Worm (Caenorhabditis elegans) whole organism, young adult: Measurements from ENCODE around the gene idpa-2.

Source experiments
- B0261.1 ChIP-seq: sonication (generic microtip); optimal IDR thresholded peaks from 2 replicates; lab custom pipeline; 2016; ENCODE audit warnings: mild to moderate bottlenecking, missing genetic modification characterization, moderate library complexity, missing compliant biosample characterization
- C17E4.6 ChIP-seq: fragments of 200-800 bp; sonication (Bioruptor generic); IDR thresholded peaks from 2 replicates; pipeline ENCODE4 v1.3.6; 2022; ENCODE audit warnings: missing genetic modification reagents, missing genetic modification characterization, missing compliant biosample characterization
- F10E7.11 ChIP-seq: sonication (generic microtip); optimal IDR thresholded peaks from 2 replicates; lab custom pipeline; 2017; ENCODE audit warnings: mild to moderate bottlenecking, missing genetic modification characterization, moderate library complexity, missing compliant biosample characterization
- F52B5.7 ChIP-seq: sonication (generic microtip); optimal IDR thresholded peaks from 2 replicates; lab custom pipeline; 2016; ENCODE audit warnings: mild to moderate bottlenecking, missing genetic modification characterization, missing compliant biosample characterization
- F55B11.4 ChIP-seq: sonication (generic microtip); optimal IDR thresholded peaks from 2 replicates; lab custom pipeline; 2016; ENCODE audit warnings: missing compliant biosample characterization, missing genetic modification characterization, borderline replicate concordance; ENCODE audit not compliant: insufficient read depth
- F57A8.1 ChIP-seq: fragments of 200-800 bp; sonication (Bioruptor generic); optimal IDR thresholded peaks from 2 replicates; lab custom pipeline; 2018; ENCODE audit warnings: mild to moderate bottlenecking, missing genetic modification characterization, moderate library complexity, missing compliant biosample characterization
- F57C9.4 ChIP-seq: sonication (generic microtip); optimal IDR thresholded peaks from 2 replicates; lab custom pipeline; 2017; ENCODE audit warnings: mild to moderate bottlenecking, missing genetic modification characterization, missing compliant biosample characterization
- ZK185.1 ChIP-seq: sonication (generic microtip); optimal IDR thresholded peaks from 2 replicates; lab custom pipeline; 2016; ENCODE audit warnings: mild to moderate bottlenecking, missing genetic modification characterization, missing compliant biosample characterization; ENCODE audit not compliant: poor library complexity, severe bottlenecking
- bed-2 ChIP-seq: fragments of 200-800 bp; sonication (Bioruptor generic); IDR thresholded peaks from 2 replicates; pipeline ENCODE4 v1.3.6; 2022; ENCODE audit warnings: missing genetic modification reagents, missing genetic modification characterization, missing compliant biosample characterization
- ccch-3 ChIP-seq: fragments of 200-800 bp; sonication (Bioruptor generic); optimal IDR thresholded peaks from 2 replicates; lab custom pipeline; 2018; ENCODE audit warnings: mild to moderate bottlenecking, missing genetic modification characterization, missing compliant biosample characterization
- ceh-40 ChIP-seq: fragments of 200-800 bp; sonication (Bioruptor generic); IDR thresholded peaks from 2 replicates; pipeline ENCODE4 v1.3.6; 2022; ENCODE audit warnings: missing genetic modification characterization, missing compliant biosample characterization
- ceh-79 ChIP-seq: sonication (generic microtip); optimal IDR thresholded peaks from 2 replicates; lab custom pipeline; 2017; ENCODE audit warnings: mild to moderate bottlenecking, missing genetic modification characterization, missing compliant biosample characterization
- die-1 ChIP-seq: sonication (generic microtip); optimal IDR thresholded peaks from 2 replicates; lab custom pipeline; 2016; ENCODE audit warnings: missing genotype, mild to moderate bottlenecking, missing genetic modification characterization, missing compliant biosample characterization
- dpff-1 ChIP-seq: sonication (generic microtip); optimal IDR thresholded peaks from 2 replicates; lab custom pipeline; 2017; ENCODE audit warnings: mild to moderate bottlenecking, missing genetic modification characterization, missing compliant biosample characterization
- hsf-1 ChIP-seq: fragments of 200-800 bp; sonication (Bioruptor generic); IDR thresholded peaks from 2 replicates; pipeline ENCODE4 v1.3.6; 2022; ENCODE audit warnings: missing genetic modification reagents, missing genetic modification characterization, missing compliant biosample characterization
- let-526 ChIP-seq: fragments of 200-800 bp; sonication (Bioruptor generic); IDR thresholded peaks from 2 replicates; pipeline ENCODE4 v1.3.6; 2022; ENCODE audit warnings: missing genetic modification reagents, missing genetic modification characterization, missing compliant biosample characterization
- lin-35 ChIP-seq, 3 experiments: fragments of 150-350 bp in 2 of 3; sonication (generic microtip) in 1 of 3; optimal IDR thresholded peaks; 2 replicates each; lab custom pipeline; 2014 to 2018; ENCODE audit warnings: missing biosample characterization in 3 of 3, missing genetic modification characterization in 3 of 3, missing genetic modification reagents in 3 of 3
- lin-40 ChIP-seq: sonication (generic microtip); optimal IDR thresholded peaks from 2 replicates; lab custom pipeline; 2016; ENCODE audit warnings: missing genetic modification characterization, mild to moderate bottlenecking, missing compliant biosample characterization, missing genotype, missing genetic modification reagents
- madf-6 ChIP-seq: fragments of 200-800 bp; sonication (Bioruptor generic); IDR thresholded peaks from 2 replicates; pipeline ENCODE4 v1.3.6; 2022; ENCODE audit warnings: missing genetic modification reagents, missing genetic modification characterization, missing compliant biosample characterization
- mes-4 ChIP-seq: sonication (generic microtip); optimal IDR thresholded peaks from 2 replicates; lab custom pipeline; 2016; ENCODE audit warnings: missing genotype, missing genetic modification characterization, missing compliant biosample characterization
- nhr-120 ChIP-seq: fragments of 200-800 bp; sonication (Bioruptor generic); IDR thresholded peaks from 2 replicates; pipeline ENCODE4 v1.3.6; 2022; ENCODE audit warnings: missing genetic modification characterization, missing compliant biosample characterization
- nhr-90 ChIP-seq: sonication (generic microtip); optimal IDR thresholded peaks from 2 replicates; lab custom pipeline; 2016; ENCODE audit warnings: missing genotype, mild to moderate bottlenecking, missing genetic modification characterization, missing compliant biosample characterization
- pbrm-1 ChIP-seq: fragments of 200-800 bp; sonication (Bioruptor generic); IDR thresholded peaks from 2 replicates; pipeline ENCODE4 v1.3.6; 2022; ENCODE audit warnings: missing genetic modification reagents, missing genetic modification characterization, missing compliant biosample characterization
- sea-2 ChIP-seq: fragments of 200-800 bp; sonication (Bioruptor generic); IDR thresholded peaks from 2 replicates; pipeline ENCODE4 v1.3.6; 2022; ENCODE audit warnings: missing genetic modification characterization, missing compliant biosample characterization
- somi-1 ChIP-seq: fragments of 200-800 bp; sonication (Bioruptor generic); optimal IDR thresholded peaks from 2 replicates; lab custom pipeline; 2018; ENCODE audit warnings: mild to moderate bottlenecking, missing genetic modification characterization, missing compliant biosample characterization
- sptf-2 ChIP-seq: fragments of 200-800 bp; sonication (Bioruptor generic); optimal IDR thresholded peaks from 2 replicates; lab custom pipeline; 2018; ENCODE audit warnings: mild to moderate bottlenecking, missing genetic modification characterization, missing compliant biosample characterization
- tbx-9 ChIP-seq: sonication (generic microtip); optimal IDR thresholded peaks from 2 replicates; lab custom pipeline; 2016; ENCODE audit warnings: borderline replicate concordance, missing genetic modification characterization, inconsistent platforms, missing compliant biosample characterization
- unc-130 ChIP-seq: sonication (generic microtip); optimal IDR thresholded peaks from 2 replicates; lab custom pipeline; 2016; ENCODE audit warnings: missing genetic modification reagents, missing genetic modification characterization, missing compliant biosample characterization
- unc-62 ChIP-seq: fragments of 150-350 bp; optimal IDR thresholded peaks from 2 replicates; lab custom pipeline; 2014; ENCODE audit warnings: missing biosample characterization, missing genetic modification reagents, missing genetic modification characterization
- ztf-18 ChIP-seq: sonication (generic microtip); optimal IDR thresholded peaks from 2 replicates; lab custom pipeline; 2016; ENCODE audit warnings: missing genotype, mild to moderate bottlenecking, missing genetic modification characterization, missing compliant biosample characterization
- ztf-22 ChIP-seq: fragments of 200-800 bp; sonication (Bioruptor generic); optimal IDR thresholded peaks from 2 replicates; lab custom pipeline; 2018; ENCODE audit warnings: mild to moderate bottlenecking, missing genetic modification characterization, moderate library complexity, missing compliant biosample characterization
- ztf-26 ChIP-seq: sonication (generic microtip); optimal IDR thresholded peaks from 2 replicates; lab custom pipeline; 2017; ENCODE audit warnings: missing genetic modification characterization, missing compliant biosample characterization
- ztf-3 ChIP-seq: fragments of 200-800 bp; sonication (Bioruptor generic); optimal IDR thresholded peaks from 2 replicates; lab custom pipeline; 2018; ENCODE audit warnings: mild to moderate bottlenecking, missing genetic modification characterization, missing compliant biosample characterization

Gene idpa-2

ce11 chrII:8830917-8831316 lies 38.4 kb upstream of the idpa-2 start:
- no peak for TF ChIP-seq ztf-18 (tag; lab: Kevin White, UChicago)
- TF ChIP-seq sptf-2 (GFP tag; lab: Kevin White, UChicago): no peak
- no peak for TF ChIP-seq ceh-40 (GFP tag; lab: Robert Waterston, UW)
- no peak for TF ChIP-seq unc-62 (GFP tag; lab: Kevin White, UChicago)
- no peak for TF ChIP-seq ztf-26 (tag; lab: Kevin White, UChicago)
- no peak for TF ChIP-seq bed-2 (GFP tag; lab: Robert Waterston, UW)
- TF ChIP-seq ztf-3 (GFP tag; lab: Kevin White, UChicago): no peak
- TF ChIP-seq lin-35 (GFP tag; optimal IDR thresholded peaks at IDR 0.05; lab: Kevin White, UChicago): no peak
- TF ChIP-seq nhr-90 (tag; lab: Kevin White, UChicago): no peak

- TF ChIP-seq unc-62 (GFP tag; lab: Kevin White, UChicago): no peak
- TF ChIP-seq F55B11.4 (tag; lab: Kevin White, UChicago): no peak
- no peak for TF ChIP-seq C17E4.6 (GFP tag; lab: Robert Waterston, UW)
- no peak for TF ChIP-seq nhr-120 (GFP tag; lab: Robert Waterston, UW)
Observed at ce11 chrII:8829189-8829588, 36.6 kb upstream of the idpa-2 start, which contains the start of gene F46C5.2. Gene F46C5.2, minus strand, starts transcription at chrII:8829289.

- no peak for TF ChIP-seq ZK185.1
- TF ChIP-seq dpff-1 (tag; lab: Kevin White, UChicago): no peak
- no peak for TF ChIP-seq ccch-3 (GFP tag; lab: Kevin White, UChicago)
- TF ChIP-seq mes-4 (tag; lab: Kevin White, UChicago): no peak
- TF ChIP-seq ceh-40 (GFP tag; lab: Robert Waterston, UW): no peak
- TF ChIP-seq sea-2 (GFP tag; lab: Robert Waterston, UW): no peak
- no peak for TF ChIP-seq ceh-79 (tag; lab: Kevin White, UChicago)
- no peak for TF ChIP-seq ztf-22 (GFP tag; lab: Kevin White, UChicago)
- TF ChIP-seq hsf-1 (GFP tag; lab: Robert Waterston, UW): no peak
- no peak for TF ChIP-seq let-526 (GFP tag; lab: Robert Waterston, UW)
- no peak for TF ChIP-seq die-1 (tag; lab: Kevin White, UChicago)
- TF ChIP-seq F10E7.11 (tag; lab: Kevin White, UChicago): no peak
- no peak for TF ChIP-seq F57C9.4 (tag; lab: Kevin White, UChicago)
- no peak for TF ChIP-seq unc-130 (GFP tag; lab: Kevin White, UChicago)
- TF ChIP-seq madf-6: no peak
- no peak for TF ChIP-seq sptf-2 (GFP tag; lab: Kevin White, UChicago)
- TF ChIP-seq unc-62 (GFP tag; lab: Kevin White, UChicago): no peak
- TF ChIP-seq pbrm-1 (GFP tag; lab: Robert Waterston, UW): no peak
- TF ChIP-seq F52B5.7 (tag; lab: Kevin White, UChicago): no peak
Observed at ce11 chrII:8825769-8826168, 33.2 kb upstream of the idpa-2 start, which contains the start of gene nas-25. Gene nas-25, plus strand, starts transcription at chrII:8826069.

- TF ChIP-seq B0261.1 (tag; lab: Kevin White, UChicago) (no peak), F52B5.7 (tag; lab: Kevin White, UChicago) (no peak), tbx-9 (tag; lab: Kevin White, UChicago) (no peak), somi-1 (peak; percentile 19), unc-62 (GFP tag; lab: Kevin White, UChicago) (no peak), nhr-90 (tag; lab: Kevin White, UChicago) (no peak), lin-40 (tag; lab: Kevin White, UChicago) (peak; percentile 1), F57A8.1 (GFP tag; lab: Kevin White, UChicago) (no peak)
Observed at ce11 chrII:8822711-8823110, 30.2 kb upstream of the idpa-2 start.
